Fruit fly (Drosophila melanogaster): ENCODE results near the gene plh.

plh gene

dm6 chr3R:5015168-5015567, 4.3 kb upstream of the plh start (continued):
- no peak for TF ChIP-seq Bdp1 (GFP tag; optimal IDR thresholded peaks at IDR 0.05)
- TF ChIP-seq CG11696 (GFP tag; IDR thresholded peaks at IDR 0.05): no peak
- no peak for TF ChIP-seq CG9876 (GFP tag; optimal IDR thresholded peaks at IDR 0.05)
- TF ChIP-seq so (GFP tag; IDR thresholded peaks at IDR 0.05): 0 out of 3 replicates have a peak, but pooled peaks have one; percentile 40
- TF ChIP-seq croc (GFP tag; conservative IDR thresholded peaks at IDR 0.05): no peak
- TF ChIP-seq Hand (GFP tag; optimal IDR thresholded peaks at IDR 0.05): peak; percentile 58
- TF ChIP-seq nom (GFP tag; optimal IDR thresholded peaks at IDR 0.05): no peak
- no peak for TF ChIP-seq Oaz (GFP tag; IDR thresholded peaks at IDR 0.05)
- no peak for TF ChIP-seq twi (tag; optimal IDR thresholded peaks at IDR 0.05)
- no peak for TF ChIP-seq CG10267 (tag; optimal IDR thresholded peaks at IDR 0.05)
- peak; percentile 92 for TF ChIP-seq Fer1 (GFP tag; optimal IDR thresholded peaks at IDR 0.05)
- TF ChIP-seq CG4854 (GFP tag; optimal IDR thresholded peaks at IDR 0.05): peak; percentile 25
- no peak for TF ChIP-seq Lpt (GFP tag; optimal IDR thresholded peaks at IDR 0.05)
- peak; percentile 42; the same call in 1 of the 3 replicates for TF ChIP-seq gce (GFP tag; IDR thresholded peaks at IDR 0.05)
- TF ChIP-seq CG9817 (tag; optimal IDR thresholded peaks at IDR 0.05): peak; percentile 38
- TF ChIP-seq slp2 (GFP tag; optimal IDR thresholded peaks at IDR 0.05): no peak
- peak; percentile 75 for TF ChIP-seq CG6683 (GFP tag; optimal IDR thresholded peaks at IDR 0.05)
- no peak for TF ChIP-seq CG10366 (GFP tag; IDR thresholded peaks at IDR 0.05)
- no peak for TF ChIP-seq run (tag; optimal IDR thresholded peaks at IDR 0.05)
- TF ChIP-seq CG10147 (GFP tag; optimal IDR thresholded peaks at IDR 0.05): peak; percentile 19
- TF ChIP-seq ewg (GFP tag; optimal IDR thresholded peaks at IDR 0.05): peak; percentile 14
- no peak for TF ChIP-seq tx (GFP tag; optimal IDR thresholded peaks at IDR 0.05)
- no peak for TF ChIP-seq jigr1 (GFP tag; IDR thresholded peaks at IDR 0.05)
- no peak for TF ChIP-seq crc (GFP tag; optimal IDR thresholded peaks at IDR 0.05)
- peak; percentile 23; the same call in 1 of the 2 replicates for TF ChIP-seq CG17328 (GFP tag; IDR thresholded peaks at IDR 0.05)
- TF ChIP-seq Xbp1 (GFP tag; optimal IDR thresholded peaks at IDR 0.05): no peak
- TF ChIP-seq CG9727 (GFP tag; optimal IDR thresholded peaks at IDR 0.05): peak; percentile 20
- peak; percentile 58 for TF ChIP-seq CrebB (tag; optimal IDR thresholded peaks at IDR 0.05)
- TF ChIP-seq CG17361 (GFP tag; IDR thresholded peaks at IDR 0.05): peak; percentile 31; the same call in 2 of the 3 replicates
- no peak for TF ChIP-seq CG8765 (GFP tag; IDR thresholded peaks at IDR 0.05)
- TF ChIP-seq CG16813 (GFP tag; IDR thresholded peaks at IDR 0.05; ENCODE audit: partially characterized antibody): no peak
- no peak for TF ChIP-seq dati (GFP tag; IDR thresholded peaks at IDR 0.05)
- peak; percentile 35; the same call in 1 of the 2 replicates for TF ChIP-seq CG11247 (GFP tag; IDR thresholded peaks at IDR 0.05)
- peak; percentile 6 for TF ChIP-seq NK7.1 (GFP tag; optimal IDR thresholded peaks at IDR 0.05)
- peak; percentile 24 for TF ChIP-seq CG33213 (GFP tag; optimal IDR thresholded peaks at IDR 0.05)
- peak; percentile 30 for TF ChIP-seq CG1529 (GFP tag; optimal IDR thresholded peaks at IDR 0.05)
- peak; percentile 53 for TF ChIP-seq CG5180 (GFP tag; optimal IDR thresholded peaks at IDR 0.05)
- no peak for TF ChIP-seq peb (GFP tag; IDR thresholded peaks at IDR 0.05)
- no peak for TF ChIP-seq da (GFP tag; optimal IDR thresholded peaks at IDR 0.05)
- TF ChIP-seq wek (GFP tag; optimal IDR thresholded peaks at IDR 0.05): peak; percentile 63
- TF ChIP-seq BtbVII (GFP tag; optimal IDR thresholded peaks at IDR 0.05): peak; percentile 78
- no peak for TF ChIP-seq slou (GFP tag; optimal IDR thresholded peaks at IDR 0.05)
- TF ChIP-seq CG8388 (GFP tag; optimal IDR thresholded peaks at IDR 0.05): peak; percentile 17
- no peak for TF ChIP-seq CG33557 (GFP tag; optimal IDR thresholded peaks at IDR 0.05)
- no peak for TF ChIP-seq ato (GFP tag; IDR thresholded peaks at IDR 0.05; ENCODE audit: partially characterized antibody)
- TF ChIP-seq lola (GFP tag; optimal IDR thresholded peaks at IDR 0.05): no peak
- no peak for TF ChIP-seq aop (GFP tag; IDR thresholded peaks at IDR 0.05)
- no peak for TF ChIP-seq Usf (GFP tag; optimal IDR thresholded peaks at IDR 0.05)
- peak; percentile 48 for TF ChIP-seq CG15269 (tag; optimal IDR thresholded peaks at IDR 0.05)
- no peak for TF ChIP-seq CTCF (GFP tag; optimal IDR thresholded peaks at IDR 0.05)
- TF ChIP-seq pnt (GFP tag; optimal IDR thresholded peaks at IDR 0.05): no peak
- TF ChIP-seq CG6791 (GFP tag; IDR thresholded peaks at IDR 0.05; ENCODE audit: partially characterized antibody): no peak
